Fruit fly (Drosophila melanogaster) whole organism, embryonic: ENCODE results near the gene CG18234.

Source experiments
- Ada2b ChIP-seq: fragments of 200-800 bp; sonication (Bioruptor generic); IDR thresholded peaks from 2 replicates; pipeline ENCODE4 v1.3.6; 2022; ENCODE audit warnings: missing biosample characterization, missing genetic modification characterization
- Atf3 ChIP-seq: fragments of 200-800 bp; sonication (Bioruptor generic); optimal IDR thresholded peaks from 3 replicates; lab custom pipeline; 2016; ENCODE audit warnings: missing biosample characterization, missing genetic modification characterization
- Atf6 ChIP-seq: fragments of 200-800 bp; sonication (Bioruptor generic); IDR thresholded peaks from 2 replicates; pipeline ENCODE4 v1.3.6; 2022; ENCODE audit warnings: missing biosample characterization, missing genetic modification characterization
- CG10565 ChIP-seq: fragments of 200-800 bp; sonication (Bioruptor generic); optimal IDR thresholded peaks from 3 replicates; lab custom pipeline; 2016; ENCODE audit warnings: missing biosample characterization, mild to moderate bottlenecking, missing genetic modification characterization
- CG10654 ChIP-seq: fragments of 200-800 bp; sonication (Bioruptor generic); optimal IDR thresholded peaks from 2 replicates; lab custom pipeline; 2016; ENCODE audit warnings: missing biosample characterization, missing genetic modification characterization
- CG11247 ChIP-seq: fragments of 200-800 bp; sonication (Bioruptor generic); IDR thresholded peaks from 2 replicates; pipeline ENCODE4 v1.3.6; 2022; ENCODE audit warnings: missing biosample characterization, missing genetic modification characterization
- CG13775 ChIP-seq: fragments of 200-800 bp; sonication (Bioruptor generic); optimal IDR thresholded peaks from 3 replicates; lab custom pipeline; 2017; ENCODE audit warnings: missing biosample characterization, mild to moderate bottlenecking, missing genetic modification characterization
- CG15011 ChIP-seq: fragments of 200-800 bp; sonication (Bioruptor generic); optimal IDR thresholded peaks from 3 replicates; lab custom pipeline; 2018; ENCODE audit warnings: missing biosample characterization, mild to moderate bottlenecking, missing genetic modification characterization
- CG15073 ChIP-seq: fragments of 200-800 bp; sonication (Bioruptor generic); optimal IDR thresholded peaks from 2 replicates; lab custom pipeline; 2016; ENCODE audit warnings: missing biosample characterization, missing genetic modification characterization
- CG1529 ChIP-seq: fragments of 200-800 bp; sonication (Bioruptor generic); optimal IDR thresholded peaks from 3 replicates; lab custom pipeline; 2018; ENCODE audit warnings: missing biosample characterization, missing genetic modification characterization
- CG15601 ChIP-seq: fragments of 200-800 bp; sonication (Bioruptor generic); optimal IDR thresholded peaks from 3 replicates; lab custom pipeline; 2019; ENCODE audit warnings: missing biosample characterization, mild to moderate bottlenecking, missing genetic modification characterization, moderate library complexity
- CG17328 ChIP-seq: fragments of 200-800 bp; sonication (Bioruptor generic); IDR thresholded peaks from 2 replicates; pipeline ENCODE4 v1.3.6; 2022; ENCODE audit warnings: missing biosample characterization, missing genetic modification characterization
- CG17829 ChIP-seq: fragments of 200-800 bp; optimal IDR thresholded peaks from 2 replicates; lab custom pipeline; 2019; ENCODE audit warnings: missing biosample characterization, mild to moderate bottlenecking, missing genetic modification characterization, moderate library complexity
- CG18262 ChIP-seq: fragments of 200-800 bp; optimal IDR thresholded peaks from 3 replicates; lab custom pipeline; 2019; ENCODE audit warnings: missing biosample characterization, mild to moderate bottlenecking, missing genetic modification characterization, moderate library complexity
- CG2120 ChIP-seq: fragments of 200-800 bp; sonication (Bioruptor generic); optimal IDR thresholded peaks from 3 replicates; lab custom pipeline; 2016; ENCODE audit warnings: missing biosample characterization, missing genetic modification characterization
- CG2889 ChIP-seq: fragments of 200-800 bp; sonication (Bioruptor generic); IDR thresholded peaks from 3 replicates; pipeline ENCODE4 v1.3.6; 2022; ENCODE audit warnings: missing biosample characterization, missing genetic modification characterization
- CG4820 ChIP-seq: fragments of 200-800 bp; sonication (Bioruptor generic); optimal IDR thresholded peaks from 3 replicates; lab custom pipeline; 2016; ENCODE audit warnings: missing biosample characterization, missing genetic modification characterization
- CG6791 ChIP-seq: fragments of 200-800 bp; sonication (Bioruptor generic); IDR thresholded peaks from 3 replicates; pipeline ENCODE4 v1.3.6; 2022; ENCODE audit warnings: missing biosample characterization, missing genetic modification characterization; ENCODE audit not compliant: partially characterized antibody
- CG8924 ChIP-seq: fragments of 200-800 bp; optimal IDR thresholded peaks from 3 replicates; lab custom pipeline; 2019; ENCODE audit warnings: missing biosample characterization, mild to moderate bottlenecking, missing genetic modification characterization, moderate library complexity
- CG9817 ChIP-seq: fragments of 200-800 bp; sonication (Bioruptor generic); optimal IDR thresholded peaks from 2 replicates; lab custom pipeline; 2018; ENCODE audit warnings: missing biosample characterization, mild to moderate bottlenecking, missing genetic modification characterization, moderate library complexity
- Dad ChIP-seq: fragments of 200-800 bp; sonication (Bioruptor generic); optimal IDR thresholded peaks from 3 replicates; lab custom pipeline; 2016; ENCODE audit warnings: missing biosample characterization, missing genetic modification characterization
- Deaf1 ChIP-seq: fragments of 200-800 bp; optimal IDR thresholded peaks from 3 replicates; lab custom pipeline; 2019; ENCODE audit warnings: missing biosample characterization, mild to moderate bottlenecking, missing genetic modification characterization, moderate library complexity
- Dip3 ChIP-seq: fragments of 200-800 bp; sonication (Bioruptor generic); optimal IDR thresholded peaks from 3 replicates; lab custom pipeline; 2016; ENCODE audit warnings: missing biosample characterization, missing genetic modification characterization
- Dref ChIP-seq: fragments of 200-800 bp; sonication (Bioruptor generic); IDR thresholded peaks from 2 replicates; pipeline ENCODE4 v1.3.6; 2022; ENCODE audit warnings: missing biosample characterization, missing genetic modification characterization
- Ets97D ChIP-seq: fragments of 200-800 bp; sonication (Bioruptor generic); optimal IDR thresholded peaks from 3 replicates; lab custom pipeline; 2016; ENCODE audit warnings: missing biosample characterization, missing genetic modification characterization
- Fer3 ChIP-seq: fragments of 200-800 bp; sonication (Bioruptor generic); optimal IDR thresholded peaks from 2 replicates; lab custom pipeline; 2018; ENCODE audit warnings: missing biosample characterization, mild to moderate bottlenecking, missing genetic modification characterization, moderate library complexity
- Jarid2 ChIP-seq: fragments of 200-800 bp; sonication (Bioruptor generic); optimal IDR thresholded peaks from 3 replicates; lab custom pipeline; 2017; ENCODE audit warnings: mild to moderate bottlenecking, missing biosample characterization, missing genetic modification reagents, missing genetic modification characterization
- MBD-R2 ChIP-seq: fragments of 200-800 bp; sonication (Bioruptor generic); IDR thresholded peaks from 2 replicates; pipeline ENCODE4 v1.3.6; 2022; ENCODE audit warnings: missing biosample characterization, missing genetic modification characterization
- Max ChIP-seq: fragments of 200-800 bp; sonication (Bioruptor generic); optimal IDR thresholded peaks from 2 replicates; lab custom pipeline; 2016; ENCODE audit warnings: missing biosample characterization, mild to moderate bottlenecking, missing genetic modification characterization
- Ravus ChIP-seq: fragments of 200-800 bp; sonication (Bioruptor generic); IDR thresholded peaks from 2 replicates; pipeline ENCODE4 v1.3.6; 2022; ENCODE audit warnings: missing biosample characterization, missing genetic modification characterization
- Rfx ChIP-seq: fragments of 200-800 bp; sonication (Bioruptor generic); IDR thresholded peaks from 2 replicates; pipeline ENCODE4 v1.3.6; 2022; ENCODE audit warnings: missing biosample characterization, missing genetic modification characterization
- Scr ChIP-seq: fragments of 200-800 bp; sonication (Bioruptor generic); IDR thresholded peaks from 2 replicates; pipeline ENCODE4 v1.3.6; 2022; ENCODE audit warnings: missing biosample characterization, missing genetic modification characterization; ENCODE audit not compliant: partially characterized antibody
- Six4 ChIP-seq: fragments of 200-800 bp; sonication (Bioruptor generic); optimal IDR thresholded peaks from 2 replicates; lab custom pipeline; 2016; ENCODE audit warnings: missing biosample characterization, missing genetic modification characterization
- Xbp1 ChIP-seq: fragments of 200-800 bp; sonication (Bioruptor generic); optimal IDR thresholded peaks from 3 replicates; lab custom pipeline; 2016; ENCODE audit warnings: missing biosample characterization, mild to moderate bottlenecking, missing genetic modification characterization
- az2 ChIP-seq: fragments of 200-800 bp; sonication (Bioruptor generic); optimal IDR thresholded peaks from 3 replicates; lab custom pipeline; 2016; ENCODE audit warnings: missing biosample characterization, missing genetic modification characterization
- bbx ChIP-seq: fragments of 200-800 bp; sonication (Bioruptor generic); IDR thresholded peaks from 2 replicates; pipeline ENCODE4 v1.3.6; 2022; ENCODE audit warnings: missing biosample characterization, missing genetic modification characterization; ENCODE audit not compliant: partially characterized antibody
- br ChIP-seq: fragments of >200 bp; optimal IDR thresholded peaks from 2 replicates; lab custom pipeline; 2017
- chn ChIP-seq: fragments of 200-800 bp; sonication (Bioruptor generic); optimal IDR thresholded peaks from 2 replicates; lab custom pipeline; 2016; ENCODE audit warnings: missing biosample characterization, missing genetic modification characterization
- crc ChIP-seq: fragments of 200-800 bp; sonication (Bioruptor generic); optimal IDR thresholded peaks from 2 replicates; lab custom pipeline; 2016; ENCODE audit warnings: missing biosample characterization, missing genetic modification characterization
- ftz-f1 ChIP-seq: fragments of 200-800 bp; sonication (Bioruptor generic); optimal IDR thresholded peaks from 2 replicates; lab custom pipeline; 2016; ENCODE audit warnings: missing biosample characterization, missing genetic modification characterization
- gem ChIP-seq: fragments of 200-800 bp; sonication (Bioruptor generic); optimal IDR thresholded peaks from 2 replicates; lab custom pipeline; 2019; ENCODE audit warnings: missing biosample characterization, mild to moderate bottlenecking, missing genetic modification characterization, moderate library complexity
- hb ChIP-seq: fragments of 200-800 bp; sonication (Bioruptor generic); IDR thresholded peaks from 3 replicates; pipeline ENCODE4 v1.3.6; 2022; ENCODE audit warnings: missing biosample characterization, missing genetic modification characterization; ENCODE audit not compliant: partially characterized antibody
- lola ChIP-seq, 3 experiments: fragments of >200 bp in 2 of 3; fragments of 200-800 bp in 1 of 3; sonication (Bioruptor generic) in 1 of 3; optimal IDR thresholded peaks; 2 replicates each; lab custom pipeline; 2017 to 2019; ENCODE audit warnings: missing biosample characterization in 3 of 3, missing genetic modification characterization in 3 of 3, mild to moderate bottlenecking in 1 of 3, moderate library complexity in 1 of 3
- pb ChIP-seq: fragments of 200-800 bp; sonication (Bioruptor generic); optimal IDR thresholded peaks from 3 replicates; lab custom pipeline; 2016; ENCODE audit warnings: missing biosample characterization, missing genetic modification characterization
- ranshi ChIP-seq: fragments of 200-800 bp; sonication (Bioruptor generic); IDR thresholded peaks from 2 replicates; pipeline ENCODE4 v1.3.6; 2022; ENCODE audit warnings: missing biosample characterization, missing genetic modification characterization
- sc ChIP-seq, 3 experiments: fragments of >200 bp in 2 of 3; fragments of 200-800 bp in 1 of 3; sonication (Bioruptor generic) in 1 of 3; optimal IDR thresholded peaks; 2 replicates in 2 of 3; 3 replicates in 1 of 3; lab custom pipeline; 2017; ENCODE audit warnings: mild to moderate bottlenecking in 1 of 3, missing biosample characterization in 1 of 3, missing genetic modification characterization in 1 of 3, missing genetic modification reagents in 1 of 3
- slp2 ChIP-seq: fragments of 200-800 bp; sonication (Bioruptor generic); optimal IDR thresholded peaks from 2 replicates; lab custom pipeline; 2016; ENCODE audit warnings: missing biosample characterization, missing genetic modification characterization
- zen ChIP-seq: fragments of 200-800 bp; sonication (Bioruptor generic); optimal IDR thresholded peaks from 3 replicates; lab custom pipeline; 2018; ENCODE audit warnings: missing biosample characterization, mild to moderate bottlenecking, missing genetic modification characterization, moderate library complexity

The CG18234 gene

DNA sequence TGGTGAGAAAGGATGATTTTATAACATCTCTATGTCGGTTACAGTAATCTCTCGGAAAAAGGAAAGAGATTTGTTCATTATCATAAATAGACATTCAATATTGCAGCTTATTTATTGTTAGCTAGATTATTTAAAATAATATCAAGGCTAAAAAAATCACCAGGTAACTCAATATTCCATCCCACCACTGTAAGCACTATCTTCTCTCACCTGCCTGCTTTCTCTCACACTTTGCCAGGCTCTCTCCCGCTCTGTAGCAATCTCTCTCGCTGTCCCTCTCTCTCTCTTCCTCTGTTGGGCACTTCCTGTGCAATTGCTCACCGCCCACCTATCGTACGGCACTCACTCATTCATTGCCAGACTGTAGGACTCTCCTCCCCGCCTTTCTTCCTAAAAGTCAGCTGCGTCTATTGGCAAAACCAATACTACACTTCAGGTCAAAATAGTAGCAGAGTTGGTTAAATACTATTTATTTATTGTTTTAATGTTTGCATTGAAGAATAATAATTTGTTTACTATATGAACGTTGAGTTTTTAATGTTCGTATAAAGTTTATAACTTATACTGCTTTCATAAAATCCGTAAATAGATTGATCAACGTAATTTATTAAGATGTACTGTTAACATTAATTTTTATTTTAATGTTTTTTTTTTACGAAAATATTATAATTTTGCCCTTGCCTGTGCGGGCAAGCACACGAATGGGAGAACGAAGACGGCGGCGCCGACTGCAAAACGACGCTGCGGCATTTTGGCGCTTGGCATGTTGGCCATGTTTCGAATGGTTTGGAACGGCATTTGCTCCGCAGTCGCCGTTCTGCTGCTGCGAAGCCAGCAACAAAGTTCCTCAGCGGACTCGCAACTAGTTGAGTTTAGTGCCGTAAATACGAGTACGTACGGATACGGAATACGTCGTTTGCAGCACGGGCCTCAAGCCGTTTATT is 37.6 kb downstream of the CG18234 start (continued):
- TF ChIP-seq Dad (GFP tag; lab: Kevin White, UChicago) (peak; percentile 79), MBD-R2 (GFP tag; lab: Robert Waterston, UW) (peak; percentile 98), Dip3 (GFP tag; lab: Kevin White, UChicago) (peak; percentile 92), br (lab: Kevin White, UChicago) (no peak), pb (GFP tag; lab: Kevin White, UChicago) (peak; percentile 80), CG1529 (GFP tag; lab: Kevin White, UChicago) (peak; percentile 64), crc (GFP tag; lab: Kevin White, UChicago) (peak; percentile 89), CG10565 (GFP tag; lab: Kevin White, UChicago) (peak; percentile 30), CG2120 (GFP tag; lab: Kevin White, UChicago) (peak; percentile 99), ranshi (peak; percentile 99), CG11247 (GFP tag; lab: Robert Waterston, UW) (peak; percentile 99), Ravus (GFP tag; lab: Robert Waterston, UW) (peak; percentile 94), Scr (GFP tag; lab: Robert Waterston, UW) (no peak), CG10654 (GFP tag; lab: Kevin White, UChicago) (peak; percentile 78), CG8924 (peak; percentile 70), lola (GFP tag; optimal IDR thresholded peaks at IDR 0.05; lab: Kevin White, UChicago) (peak in 1 of 3 experiments; percentile 69), CG6791 (GFP tag; lab: Robert Waterston, UW) (no peak), Ada2b (GFP tag; lab: Robert Waterston, UW) (peak; percentile 99), Atf6 (GFP tag; lab: Robert Waterston, UW) (peak; percentile 97), slp2 (GFP tag; lab: Kevin White, UChicago) (peak; percentile 88), Rfx (GFP tag; lab: Robert Waterston, UW) (peak; percentile 99), CG17328 (GFP tag; lab: Robert Waterston, UW) (peak; percentile 97), CG18262 (tag; lab: Kevin White, UChicago) (peak; percentile 71), Max (peak; percentile 80), Deaf1 (peak; percentile 85), zen (peak; percentile 76), chn (GFP tag; lab: Kevin White, UChicago) (peak; percentile 86), Xbp1 (GFP tag; lab: Kevin White, UChicago) (peak; percentile 95), CG9817 (tag; lab: Kevin White, UChicago) (peak; percentile 87), Six4 (peak; percentile 84), sc (optimal IDR thresholded peaks at IDR 0.05; lab: Kevin White, UChicago) (no peak), sc (GFP tag; optimal IDR thresholded peaks at IDR 0.05; lab: Kevin White, UChicago) (peak; percentile 63), Jarid2 (peak; percentile 81), CG17829 (peak; percentile 82), az2 (GFP tag; lab: Kevin White, UChicago) (peak; percentile 90), hb (GFP tag; lab: Robert Waterston, UW) (no peak), CG13775 (GFP tag; lab: Kevin White, UChicago) (peak; percentile 86), gem (tag; lab: Kevin White, UChicago) (peak; percentile 95), CG15011 (GFP tag; lab: Kevin White, UChicago) (peak; percentile 83), Fer3 (tag; lab: Kevin White, UChicago) (peak; percentile 96), CG4820 (GFP tag; lab: Kevin White, UChicago) (peak; percentile 90), Atf3 (GFP tag; lab: Kevin White, UChicago) (peak; percentile 81), CG2889 (GFP tag; lab: Robert Waterston, UW) (peak; percentile 97), CG15073 (GFP tag; lab: Kevin White, UChicago) (peak; percentile 97), ftz-f1 (no peak), Ets97D (GFP tag; lab: Kevin White, UChicago) (peak; percentile 79), bbx (no peak), CG15601 (tag; lab: Kevin White, UChicago) (peak; percentile 67), Dref (GFP tag; lab: Robert Waterston, UW) (no peak; the same call in 1 of the 2 replicates)
